Fruit fly (Drosophila melanogaster) whole organism, larva: Measurements from ENCODE around the gene phr6-4.

Source experiments
- noc ChIP-seq: fragments of 200-800 bp; sonication (Bioruptor generic); optimal IDR thresholded peaks from 3 replicates; lab custom pipeline; 2019; ENCODE audit warnings: missing biosample characterization, mild to moderate bottlenecking, missing genetic modification characterization, moderate library complexity

The phr6-4 gene

dm6 chr2L:20645394-20645869 is at the start of gene phr6-4, which contains the start of gene CG2608:
phr6-4 (minus strand) TSS chr2L:20645791.
CG2608 (plus strand) TSS chr2L:20645822.
- peak; percentile 94 for TF ChIP-seq noc (tag; lab: Kevin White, UChicago)

dm6 chr2L:20695066-20695465 is 49.5 kb upstream of the phr6-4 start:
- TF ChIP-seq noc (tag; lab: Kevin White, UChicago) = no peak

dm6 chr2L:20690055-20690454 is 44.5 kb upstream of the phr6-4 start:
- no peak for TF ChIP-seq noc (tag; lab: Kevin White, UChicago)

- TF ChIP-seq noc (tag; lab: Kevin White, UChicago) = no peak
Measured at dm6 chr2L:20688722-20689121, 43.1 kb upstream of the phr6-4 start.

dm6 chr2L:20682136-20682733 is 36.6 kb upstream of the phr6-4 start, which contains the start of gene CG2617:
CG2617 (plus strand) TSS chr2L:20682368.
- TF ChIP-seq noc (tag; lab: Kevin White, UChicago) = no peak

dm6 chr2L:20681648-20682098 is 36.1 kb upstream of the phr6-4 start, which contains the start of gene Cen:
Cen (minus strand) TSS chr2L:20681846.
- TF ChIP-seq noc (tag; lab: Kevin White, UChicago) = peak; percentile 6

dm6 chr2L:20675875-20676274 is 30.3 kb upstream of the phr6-4 start, which contains the start of the genes CG31678 and IKKepsilon:
CG31678 (minus strand) TSS chr2L:20675941.
IKKepsilon (plus strand) TSS chr2L:20676045.
- no peak for TF ChIP-seq noc (tag; lab: Kevin White, UChicago)

dm6 chr2L:20674718-20675117 is 29.1 kb upstream of the phr6-4 start:
- no peak for TF ChIP-seq noc (tag; lab: Kevin White, UChicago)

dm6 chr2L:20673737-20674461 is 28.3 kb upstream of the phr6-4 start:
- TF ChIP-seq noc (tag; lab: Kevin White, UChicago) = peak; percentile 12

dm6 chr2L:20671212-20671611 is 25.6 kb upstream of the phr6-4 start:
- no peak for TF ChIP-seq noc (tag; lab: Kevin White, UChicago)

- TF ChIP-seq noc (tag; lab: Kevin White, UChicago) = no peak
Measured at dm6 chr2L:20664428-20664827, 18.8 kb upstream of the phr6-4 start.

dm6 chr2L:20661071-20661470 is 15.5 kb upstream of the phr6-4 start:
- TF ChIP-seq noc (tag; lab: Kevin White, UChicago) = no peak

dm6 chr2L:20656110-20656509 is 10.5 kb upstream of the phr6-4 start, which contains the start of the genes brun and CG2614:
brun (minus strand) TSS chr2L:20656178.
CG2614 (plus strand) TSS chr2L:20656426.
- TF ChIP-seq noc (tag; lab: Kevin White, UChicago) = no peak

dm6 chr2L:20649891-20650290 is 4.3 kb upstream of the phr6-4 start, which contains the start of gene CG2611:
CG2611 (plus strand) TSS chr2L:20650189.
- TF ChIP-seq noc (tag; lab: Kevin White, UChicago) = no peak

- no peak for TF ChIP-seq noc (tag; lab: Kevin White, UChicago)
Measured at dm6 chr2L:20648612-20649011, 3.0 kb upstream of the phr6-4 start, which contains the start of gene CG18810. CG18810 (plus strand) TSS chr2L:20648912.
